Worm (Caenorhabditis elegans) whole organism, L1 larva: ENCODE measurements around the gene T20B12.4.

Experiments
- aly-2 ChIP-seq: fragments of 150-350 bp; optimal IDR thresholded peaks from 2 replicates; lab custom pipeline; 2014; ENCODE audit warnings: missing biosample characterization, missing genetic modification characterization
- ceh-90 ChIP-seq: sonication (generic microtip); optimal IDR thresholded peaks from 2 replicates; lab custom pipeline; 2016; ENCODE audit warnings: missing genetic modification characterization, missing compliant biosample characterization
- dpl-1 ChIP-seq, 3 experiments: fragments of 150-350 bp in 2 of 3; sonication (generic microtip) in 1 of 3; optimal IDR thresholded peaks; 2 replicates each; lab custom pipeline; 2014 to 2017; ENCODE audit warnings: missing biosample characterization in 3 of 3, missing genetic modification characterization in 3 of 3, missing genetic modification reagents in 3 of 3
- elt-3 ChIP-seq, 6 experiments: fragments of 150-350 bp in 1 of 6; sonication (generic microtip); optimal IDR thresholded peaks; 2 replicates each; lab custom pipeline; 2017 to 2018; ENCODE audit warnings: missing biosample characterization in 6 of 6, missing genetic modification characterization in 6 of 6, inconsistent platforms in 1 of 6
- lin-35 ChIP-seq, 2 experiments: fragments of 150-350 bp; optimal IDR thresholded peaks; 2 replicates each; lab custom pipeline; 2014; ENCODE audit warnings: missing biosample characterization in 2 of 2, missing genetic modification characterization in 2 of 2, missing genetic modification reagents in 2 of 2
- mdl-1 ChIP-seq, 2 experiments: fragments of 150-350 bp; optimal IDR thresholded peaks; 2 replicates each; lab custom pipeline; 2014 to 2017; ENCODE audit warnings: missing biosample characterization in 2 of 2, missing genetic modification characterization in 2 of 2, inconsistent platforms in 1 of 2
- nhr-237 ChIP-seq: fragments of 150-350 bp; optimal IDR thresholded peaks from 2 replicates; lab custom pipeline; 2014; ENCODE audit warnings: missing biosample characterization, missing genetic modification characterization
- nhr-76 ChIP-seq: sonication (generic microtip); optimal IDR thresholded peaks from 2 replicates; lab custom pipeline; 2017; ENCODE audit warnings: missing biosample characterization, missing genetic modification characterization
- nhr-77 ChIP-seq: fragments of 150-350 bp; optimal IDR thresholded peaks from 2 replicates; lab custom pipeline; 2014; ENCODE audit warnings: missing biosample characterization, missing genetic modification characterization
- snpc-4 ChIP-seq: fragments of 150-350 bp; optimal IDR thresholded peaks from 2 replicates; lab custom pipeline; 2014; ENCODE audit warnings: missing biosample characterization, missing genetic modification characterization
- swsn-7 ChIP-seq: sonication (generic microtip); optimal IDR thresholded peaks from 2 replicates; lab custom pipeline; 2016; ENCODE audit warnings: missing genetic modification characterization, missing compliant biosample characterization
- tbx-2 ChIP-seq: sonication (generic microtip); optimal IDR thresholded peaks from 2 replicates; lab custom pipeline; 2016; ENCODE audit warnings: missing genetic modification characterization, missing compliant biosample characterization
- zag-1 ChIP-seq: fragments of 150-350 bp; optimal IDR thresholded peaks from 2 replicates; lab custom pipeline; 2014; ENCODE audit warnings: missing biosample characterization, missing genetic modification characterization

ce11 chrIII:7343389-7343788, 24.1 kb upstream of the T20B12.4 start, which contains the start of gene F08F8.6:
- TF ChIP-seq nhr-237 (tag; lab: Kevin White, UChicago) (no peak), zag-1 (tag; lab: Kevin White, UChicago) (no peak), dpl-1 (GFP tag; optimal IDR thresholded peaks at IDR 0.05; lab: Kevin White, UChicago) (no peak), snpc-4 (no peak), swsn-7 (tag; lab: Kevin White, UChicago) (no peak), elt-3 (tag; optimal IDR thresholded peaks at IDR 0.05; lab: Kevin White, UChicago) (no peak), mdl-1 (tag; optimal IDR thresholded peaks at IDR 0.05; lab: Kevin White, UChicago) (no peak), nhr-77 (tag; lab: Kevin White, UChicago) (no peak), lin-35 (GFP tag; optimal IDR thresholded peaks at IDR 0.05; lab: Kevin White, UChicago) (no peak), ceh-90 (tag; lab: Kevin White, UChicago) (no peak), tbx-2 (tag; lab: Kevin White, UChicago) (no peak), aly-2 (no peak), nhr-76 (tag; lab: Kevin White, UChicago) (no peak)
